Fruit fly (Drosophila melanogaster) whole organism, embryonic: ENCODE results near the gene Tfb4.

Source experiments
- Atf6 ChIP-seq: fragments of 200-800 bp; sonication (Bioruptor generic); IDR thresholded peaks from 2 replicates; pipeline ENCODE4 v1.3.6; 2022; ENCODE audit warnings: missing biosample characterization, missing genetic modification characterization
- CG10147 ChIP-seq: fragments of 200-800 bp; sonication (Bioruptor generic); optimal IDR thresholded peaks from 2 replicates; lab custom pipeline; 2019; ENCODE audit warnings: missing biosample characterization, mild to moderate bottlenecking, missing genetic modification characterization, moderate library complexity
- CG1024 ChIP-seq: fragments of 200-800 bp; sonication (Bioruptor generic); IDR thresholded peaks from 2 replicates; pipeline ENCODE4 v1.3.6; 2022; ENCODE audit warnings: missing biosample characterization, missing genetic modification characterization
- CG11398 ChIP-seq: fragments of 200-800 bp; sonication (Bioruptor generic); optimal IDR thresholded peaks from 2 replicates; lab custom pipeline; 2016; ENCODE audit warnings: missing biosample characterization, missing genetic modification characterization
- CG14860 ChIP-seq: fragments of 200-800 bp; sonication (Bioruptor generic); IDR thresholded peaks from 3 replicates; pipeline ENCODE4 v1.3.6; 2022; ENCODE audit warnings: missing biosample characterization, missing genetic modification characterization; ENCODE audit not compliant: partially characterized antibody
- CG16779 ChIP-seq: fragments of 200-800 bp; sonication (Bioruptor generic); IDR thresholded peaks from 2 replicates; pipeline ENCODE4 v1.3.6; 2022; ENCODE audit warnings: missing biosample characterization, missing genetic modification characterization
- CG16813 ChIP-seq: fragments of 200-800 bp; sonication (Bioruptor generic); IDR thresholded peaks from 3 replicates; pipeline ENCODE4 v1.3.6; 2022; ENCODE audit warnings: missing biosample characterization, missing genetic modification characterization; ENCODE audit not compliant: partially characterized antibody
- CG2116 ChIP-seq: fragments of 200-800 bp; sonication (Bioruptor generic); optimal IDR thresholded peaks from 3 replicates; lab custom pipeline; 2018; ENCODE audit warnings: missing biosample characterization, mild to moderate bottlenecking, missing genetic modification characterization
- CG2129 ChIP-seq: fragments of 200-800 bp; sonication (Bioruptor generic); IDR thresholded peaks from 2 replicates; pipeline ENCODE4 v1.3.6; 2022; ENCODE audit warnings: missing biosample characterization, missing genetic modification characterization; ENCODE audit not compliant: partially characterized antibody
- CG2202 ChIP-seq: fragments of 200-800 bp; sonication (Bioruptor generic); optimal IDR thresholded peaks from 2 replicates; lab custom pipeline; 2018; ENCODE audit warnings: missing biosample characterization, mild to moderate bottlenecking, missing genetic modification characterization
- CG2889 ChIP-seq: fragments of 200-800 bp; sonication (Bioruptor generic); IDR thresholded peaks from 3 replicates; pipeline ENCODE4 v1.3.6; 2022; ENCODE audit warnings: missing biosample characterization, missing genetic modification characterization
- CG32532 ChIP-seq: fragments of 200-800 bp; sonication (Bioruptor generic); IDR thresholded peaks from 2 replicates; pipeline ENCODE4 v1.3.6; 2022; ENCODE audit warnings: missing biosample characterization, missing genetic modification characterization
- CG34422 ChIP-seq: fragments of 200-800 bp; sonication (Bioruptor generic); IDR thresholded peaks from 3 replicates; pipeline ENCODE4 v1.3.6; 2022; ENCODE audit warnings: missing biosample characterization, missing genetic modification characterization
- CG43689 ChIP-seq: fragments of 200-800 bp; sonication (Bioruptor generic); IDR thresholded peaks from 2 replicates; pipeline ENCODE4 v1.3.6; 2022; ENCODE audit warnings: missing biosample characterization, missing genetic modification characterization
- CG4404 ChIP-seq: fragments of 200-800 bp; sonication (Bioruptor generic); IDR thresholded peaks from 2 replicates; pipeline ENCODE4 v1.3.6; 2022; ENCODE audit warnings: missing biosample characterization, missing genetic modification characterization
- CG9876 ChIP-seq: fragments of 200-800 bp; sonication (Bioruptor generic); optimal IDR thresholded peaks from 2 replicates; lab custom pipeline; 2016; ENCODE audit warnings: missing biosample characterization, missing genetic modification characterization
- CG9932 ChIP-seq: fragments of 200-800 bp; sonication (Bioruptor generic); IDR thresholded peaks from 2 replicates; pipeline ENCODE4 v1.3.6; 2022; ENCODE audit warnings: missing biosample characterization, missing genetic modification characterization
- Ets65A ChIP-seq: fragments of 200-800 bp; sonication (Bioruptor generic); peaks from one replicate; lab custom pipeline; 2016; ENCODE audit warnings: missing biosample characterization, missing genetic modification characterization
- HLH4C ChIP-seq: fragments of 200-800 bp; sonication (Bioruptor generic); IDR thresholded peaks from 3 replicates; pipeline ENCODE4 v1.3.6; 2022; ENCODE audit warnings: missing biosample characterization, missing genetic modification characterization; ENCODE audit not compliant: partially characterized antibody
- Hr51 ChIP-seq, 2 experiments: fragments of 200-800 bp; sonication (Bioruptor generic); optimal IDR thresholded peaks; 2 replicates in 1 of 2; 3 replicates in 1 of 2; lab custom pipeline; 2016 to 2018; ENCODE audit warnings: missing biosample characterization in 2 of 2, missing genetic modification characterization in 2 of 2, mild to moderate bottlenecking in 1 of 2, moderate library complexity in 1 of 2
- MTF-1 ChIP-seq: fragments of 200-800 bp; sonication (Bioruptor generic); optimal IDR thresholded peaks from 2 replicates; lab custom pipeline; 2018; ENCODE audit warnings: missing biosample characterization, mild to moderate bottlenecking, missing genetic modification characterization, borderline replicate concordance
- Mad ChIP-seq: fragments of 200-800 bp; sonication (Bioruptor generic); optimal IDR thresholded peaks from 2 replicates; lab custom pipeline; 2016; ENCODE audit warnings: missing biosample characterization, missing genetic modification characterization
- Myb ChIP-seq: fragments of 200-800 bp; sonication (Bioruptor generic); optimal IDR thresholded peaks from 2 replicates; lab custom pipeline; 2016; ENCODE audit warnings: missing biosample characterization, missing genetic modification characterization
- NC2α ChIP-seq: fragments of 200-800 bp; sonication (Bioruptor generic); optimal IDR thresholded peaks from 2 replicates; lab custom pipeline; 2016; ENCODE audit warnings: missing biosample characterization, missing genetic modification characterization
- NFAT ChIP-seq: fragments of 200-800 bp; sonication (Bioruptor generic); IDR thresholded peaks from 2 replicates; pipeline ENCODE4 v1.3.6; 2022; ENCODE audit warnings: missing biosample characterization, missing genetic modification characterization
- Opbp ChIP-seq: fragments of 200-800 bp; sonication (Bioruptor generic); IDR thresholded peaks from 3 replicates; pipeline ENCODE4 v1.3.6; 2022; ENCODE audit warnings: missing biosample characterization, missing genetic modification characterization; ENCODE audit not compliant: partially characterized antibody
- Sin3A ChIP-seq: fragments of >200 bp; optimal IDR thresholded peaks from 2 replicates; lab custom pipeline; 2018
- ab ChIP-seq: fragments of 200-800 bp; sonication (Bioruptor generic); optimal IDR thresholded peaks from 2 replicates; lab custom pipeline; 2016; ENCODE audit warnings: missing biosample characterization, missing genetic modification characterization
- ac ChIP-seq: fragments of 200-800 bp; sonication (Bioruptor generic); optimal IDR thresholded peaks from 3 replicates; lab custom pipeline; 2017; ENCODE audit warnings: missing biosample characterization, mild to moderate bottlenecking, missing genetic modification characterization
- amos ChIP-seq: fragments of 200-800 bp; sonication (Bioruptor generic); IDR thresholded peaks from 2 replicates; pipeline ENCODE4 v1.3.6; 2022; ENCODE audit warnings: missing biosample characterization, missing genetic modification characterization; ENCODE audit not compliant: partially characterized antibody
- ash1 ChIP-seq: fragments of 200-800 bp; sonication (Bioruptor generic); optimal IDR thresholded peaks from 2 replicates; lab custom pipeline; 2018; ENCODE audit warnings: missing biosample characterization, mild to moderate bottlenecking, missing genetic modification characterization
- az2 ChIP-seq: fragments of 200-800 bp; sonication (Bioruptor generic); optimal IDR thresholded peaks from 3 replicates; lab custom pipeline; 2016; ENCODE audit warnings: missing biosample characterization, missing genetic modification characterization
- bab2 ChIP-seq: fragments of 200-800 bp; sonication (Bioruptor generic); optimal IDR thresholded peaks from 2 replicates; lab custom pipeline; 2016; ENCODE audit warnings: missing biosample characterization, missing genetic modification characterization
- chn ChIP-seq: fragments of 200-800 bp; sonication (Bioruptor generic); optimal IDR thresholded peaks from 2 replicates; lab custom pipeline; 2016; ENCODE audit warnings: missing biosample characterization, missing genetic modification characterization
- dpn ChIP-seq, 2 experiments: fragments of 200-800 bp; sonication (Bioruptor generic); optimal IDR thresholded peaks; 3 replicates each; lab custom pipeline; 2016; ENCODE audit warnings: missing biosample characterization in 2 of 2, missing genetic modification characterization in 2 of 2
- ems ChIP-seq: fragments of 200-800 bp; sonication (Bioruptor generic); optimal IDR thresholded peaks from 3 replicates; lab custom pipeline; 2016; ENCODE audit warnings: missing biosample characterization, missing genetic modification characterization
- gcm ChIP-seq: fragments of 200-800 bp; sonication (Bioruptor generic); optimal IDR thresholded peaks from 2 replicates; lab custom pipeline; 2019; ENCODE audit warnings: missing biosample characterization, mild to moderate bottlenecking, missing genetic modification characterization, moderate library complexity
- her ChIP-seq: fragments of 200-800 bp; sonication (Bioruptor generic); optimal IDR thresholded peaks from 2 replicates; lab custom pipeline; 2016; ENCODE audit warnings: missing biosample characterization, missing genetic modification characterization
- lilli ChIP-seq: fragments of 200-800 bp; sonication (Bioruptor generic); optimal IDR thresholded peaks from 3 replicates; lab custom pipeline; 2016; ENCODE audit warnings: missing biosample characterization, missing genetic modification characterization
- maf-S ChIP-seq: fragments of 200-800 bp; sonication (Bioruptor generic); optimal IDR thresholded peaks from 2 replicates; lab custom pipeline; 2016; ENCODE audit warnings: missing biosample characterization, missing genetic modification characterization
- nerfin-1 ChIP-seq: fragments of 200-800 bp; sonication (Bioruptor generic); optimal IDR thresholded peaks from 3 replicates; lab custom pipeline; 2019; ENCODE audit warnings: missing biosample characterization, mild to moderate bottlenecking, missing genetic modification characterization, moderate library complexity
- p53 ChIP-seq: fragments of 200-800 bp; sonication (Bioruptor generic); optimal IDR thresholded peaks from 2 replicates; lab custom pipeline; 2016; ENCODE audit warnings: missing biosample characterization, missing genetic modification characterization
- row ChIP-seq: fragments of 200-800 bp; sonication (Bioruptor generic); IDR thresholded peaks from 3 replicates; pipeline ENCODE4 v1.3.6; 2022; ENCODE audit warnings: missing biosample characterization, missing genetic modification characterization
- salm ChIP-seq: fragments of 200-800 bp; sonication (Bioruptor generic); optimal IDR thresholded peaks from 2 replicates; lab custom pipeline; 2018; ENCODE audit warnings: missing biosample characterization, mild to moderate bottlenecking, missing genetic modification characterization
- sc ChIP-seq, 3 experiments: fragments of >200 bp in 2 of 3; fragments of 200-800 bp in 1 of 3; sonication (Bioruptor generic) in 1 of 3; optimal IDR thresholded peaks; 2 replicates in 2 of 3; 3 replicates in 1 of 3; lab custom pipeline; 2017; ENCODE audit warnings: mild to moderate bottlenecking in 1 of 3, missing biosample characterization in 1 of 3, missing genetic modification characterization in 1 of 3, missing genetic modification reagents in 1 of 3
- sens ChIP-seq: fragments of 200-800 bp; sonication (Bioruptor generic); peaks from one replicate; lab custom pipeline; 2016; ENCODE audit warnings: missing biosample characterization, missing genetic modification characterization
- trem ChIP-seq: fragments of 200-800 bp; optimal IDR thresholded peaks from 3 replicates; lab custom pipeline; 2019; ENCODE audit warnings: missing biosample characterization, mild to moderate bottlenecking, missing genetic modification characterization, moderate library complexity
- unc-4 ChIP-seq: fragments of 200-800 bp; sonication (Bioruptor generic); IDR thresholded peaks from 2 replicates; pipeline ENCODE4 v1.3.6; 2022; ENCODE audit warnings: missing biosample characterization, missing genetic modification characterization; ENCODE audit not compliant: partially characterized antibody
- unpg ChIP-seq: fragments of 200-800 bp; sonication (Bioruptor generic); optimal IDR thresholded peaks from 3 replicates; lab custom pipeline; 2018; ENCODE audit warnings: missing biosample characterization, mild to moderate bottlenecking, missing genetic modification characterization, moderate library complexity
- vnd ChIP-seq: fragments of 200-800 bp; sonication (Bioruptor generic); IDR thresholded peaks from 3 replicates; pipeline ENCODE4 v1.3.6; 2022; ENCODE audit warnings: missing biosample characterization, missing genetic modification characterization; ENCODE audit not compliant: partially characterized antibody

Tfb4 gene

DNA sequence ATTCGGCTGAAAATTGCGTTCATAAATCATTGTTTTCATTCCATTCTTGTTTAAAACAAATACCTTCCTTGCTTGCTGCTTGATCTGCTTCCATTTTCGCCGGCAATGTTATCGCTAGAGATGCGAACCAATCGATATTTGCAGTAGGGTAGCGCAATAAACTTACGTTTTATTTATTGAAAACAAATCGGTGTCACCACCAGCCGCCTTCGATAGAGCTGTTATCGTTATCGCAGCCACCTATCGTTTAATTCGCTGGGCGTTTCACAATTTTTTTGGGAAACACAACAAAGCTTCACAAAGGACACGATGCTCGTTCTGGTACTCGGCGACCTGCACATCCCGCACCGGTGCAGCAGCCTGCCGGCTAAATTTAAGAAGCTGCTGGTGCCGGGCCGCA is at the start of gene Tfb4, which contains the start of gene Vps29:
Tfb4 (minus strand) TSS at position 124 of the 400 bp plus-strand sequence.
Vps29 (plus strand) TSS at position 213 of the 400 bp plus-strand sequence.
- TF ChIP-seq lilli (peak; percentile 82), CG9876 (GFP tag; lab: Kevin White, UChicago) (no peak), az2 (peak; percentile 26), bab2 (peak; percentile 64), CG32532 (GFP tag; lab: Robert Waterston, UW) (peak; percentile 58), Ets65A (GFP tag; lab: Kevin White, UChicago) (peak; percentile 94), NFAT (GFP tag; lab: Robert Waterston, UW) (peak; percentile 66; the same call in 1 of the 2 replicates), unc-4 (peak; percentile 86), Myb (GFP tag; lab: Kevin White, UChicago) (peak; percentile 36), CG11398 (GFP tag; lab: Kevin White, UChicago) (peak; percentile 25), her (GFP tag; lab: Kevin White, UChicago) (peak; percentile 75), amos (peak; percentile 87), CG9932 (peak; percentile 87), CG14860 (peak; percentile 93), ac (GFP tag; lab: Kevin White, UChicago) (no peak), salm (tag; lab: Kevin White, UChicago) (no peak), CG1024 (0 out of 2 replicates have a peak, but pooled peaks have one; percentile 32), CG2116 (GFP tag; lab: Kevin White, UChicago) (peak; percentile 69), Sin3A (lab: Kevin White, UChicago) (no peak), row (GFP tag; lab: Robert Waterston, UW) (peak; percentile 65), dpn (GFP tag; optimal IDR thresholded peaks at IDR 0.05; lab: Kevin White, UChicago) (peak; percentile 28 to 73), Opbp (peak; percentile 94), CG16779 (GFP tag; lab: Robert Waterston, UW) (0 out of 2 replicates have a peak, but pooled peaks have one; percentile 38), ash1 (GFP tag; lab: Kevin White, UChicago) (no peak), vnd (GFP tag; lab: Robert Waterston, UW) (peak; percentile 93), Mad (GFP tag; lab: Kevin White, UChicago) (no peak), p53 (peak; percentile 7), CG43689 (no peak), CG2889 (no peak), unpg (GFP tag; lab: Kevin White, UChicago) (no peak), sc (optimal IDR thresholded peaks at IDR 0.05; lab: Kevin White, UChicago) (no peak), sc (GFP tag; optimal IDR thresholded peaks at IDR 0.05; lab: Kevin White, UChicago) (no peak), Atf6 (GFP tag; lab: Robert Waterston, UW) (peak; percentile 54; the same call in 1 of the 2 replicates), trem (tag; lab: Kevin White, UChicago) (peak; percentile 61), ab (GFP tag; lab: Kevin White, UChicago) (no peak), CG34422 (GFP tag; lab: Robert Waterston, UW) (peak; percentile 68; the same call in 1 of the 3 replicates), NC2α (GFP tag; lab: Kevin White, UChicago) (no peak), MTF-1 (no peak), sens (peak; percentile 35), HLH4C (peak; percentile 98), CG4404 (no peak), CG10147 (no peak), CG2202 (tag; lab: Kevin White, UChicago) (no peak), gcm (GFP tag; lab: Kevin White, UChicago) (peak; percentile 21), chn (GFP tag; lab: Kevin White, UChicago) (peak; percentile 55), nerfin-1 (no peak), ems (GFP tag; lab: Kevin White, UChicago) (peak; percentile 67), Hr51 (GFP tag; optimal IDR thresholded peaks at IDR 0.05; lab: Kevin White, UChicago) (no peak), maf-S (GFP tag; lab: Kevin White, UChicago) (peak; percentile 31), CG2129 (GFP tag; lab: Robert Waterston, UW) (peak; percentile 70), CG16813 (GFP tag; lab: Robert Waterston, UW) (peak; percentile 90)
